Worm (Caenorhabditis elegans) whole organism, L4 larva: Measurements from ENCODE around the gene Y37E11AL.3.
A peak's percentile ranks its signal among the peaks of the same experiment; 100 is the strongest.

Experiments used
- T26A8.4 ChIP-seq: fragments of 200-800 bp; sonication (Bioruptor generic); IDR thresholded peaks from 2 replicates; pipeline ENCODE4 v1.3.6; 2022; ENCODE audit warnings: missing genetic modification characterization, missing compliant biosample characterization
- daf-19 ChIP-seq: fragments of 200-800 bp; sonication (Bioruptor generic); conservative IDR thresholded peaks from 2 replicates; pipeline ENCODE4 v1.3.6; 2022; ENCODE audit warnings: missing genetic modification characterization, missing compliant biosample characterization
- dpl-1 ChIP-seq: fragments of 150-350 bp; optimal IDR thresholded peaks from 2 replicates; lab custom pipeline; 2014; ENCODE audit warnings: missing biosample characterization, missing genetic modification reagents, missing genetic modification characterization
- hlh-11 ChIP-seq: fragments of 200-800 bp; sonication (Bioruptor generic); optimal IDR thresholded peaks from 2 replicates; lab custom pipeline; 2018; ENCODE audit warnings: mild to moderate bottlenecking, missing genetic modification characterization, missing compliant biosample characterization
- nhr-42 ChIP-seq: fragments of 200-800 bp; sonication (Bioruptor generic); IDR thresholded peaks from 2 replicates; pipeline ENCODE4 v1.3.6; 2022; ENCODE audit warnings: missing genetic modification characterization, missing compliant biosample characterization
- nhr-76 ChIP-seq: fragments of 150-350 bp; optimal IDR thresholded peaks from 2 replicates; lab custom pipeline; 2014; ENCODE audit warnings: missing biosample characterization, missing genetic modification characterization

DNA sequence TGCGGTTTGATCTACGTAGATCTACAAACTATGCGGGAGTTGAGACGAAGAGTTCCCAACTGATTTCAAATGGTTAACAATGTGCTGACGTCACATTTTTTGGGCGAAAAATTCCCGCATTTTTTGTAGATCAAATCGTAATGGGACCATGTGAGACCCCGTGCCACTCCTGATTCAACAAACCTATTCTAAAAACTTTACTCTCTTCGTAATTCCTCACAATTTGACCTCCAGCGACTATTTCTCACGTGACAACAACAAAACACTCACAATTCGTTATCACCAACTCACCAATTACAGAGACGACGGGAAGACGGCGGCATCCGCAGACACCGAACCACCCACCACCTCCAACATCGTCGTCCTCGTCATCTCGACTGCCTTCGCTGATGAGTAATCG lies 49.0 kb downstream of the Y37E11AL.3 start, which contains the start of gene siah-1:
- TF ChIP-seq nhr-76 (tag; lab: Kevin White, UChicago), result no peak
- TF ChIP-seq hlh-11, result peak; percentile 31
- TF ChIP-seq daf-19 (GFP tag; lab: Robert Waterston, UW), result no peak
- no peak for TF ChIP-seq T26A8.4 (GFP tag; lab: Robert Waterston, UW)
- no peak for TF ChIP-seq nhr-42 (GFP tag; lab: Robert Waterston, UW)
- no peak for TF ChIP-seq dpl-1 (GFP tag; lab: Kevin White, UChicago)
